Fruit fly (Drosophila melanogaster) whole organism, wandering third instar larva: ENCODE measurements around the gene CG42240.
A peak's percentile ranks its signal among the peaks of the same experiment; 100 is the strongest.

Experiments used
- Abd-B ChIP-seq: fragments of >200 bp; optimal IDR thresholded peaks from 2 replicates; lab custom pipeline; 2017; ENCODE audit warnings: missing biosample characterization, missing genetic modification characterization
- CG32264 ChIP-seq: fragments of 200-800 bp; sonication (Bioruptor generic); optimal IDR thresholded peaks from 2 replicates; lab custom pipeline; 2016; ENCODE audit warnings: missing biosample characterization, missing genetic modification characterization
- CG9705 ChIP-seq: fragments of 200-800 bp; sonication (Bioruptor generic); optimal IDR thresholded peaks from 2 replicates; lab custom pipeline; 2018; ENCODE audit warnings: missing biosample characterization, mild to moderate bottlenecking, missing genetic modification characterization
- CrebA ChIP-seq: fragments of 200-800 bp; sonication (Bioruptor generic); optimal IDR thresholded peaks from 2 replicates; lab custom pipeline; 2016; ENCODE audit warnings: missing biosample characterization, mild to moderate bottlenecking, missing genetic modification characterization, borderline replicate concordance
- Dfd ChIP-seq: fragments of >200 bp; optimal IDR thresholded peaks from 2 replicates; lab custom pipeline; 2017; ENCODE audit warnings: missing biosample characterization, missing genetic modification characterization
- GATAd ChIP-seq: sonication (Bioruptor generic); optimal IDR thresholded peaks from 2 replicates; lab custom pipeline; 2016; ENCODE audit warnings: missing biosample characterization, missing genetic modification characterization
- HLH106 ChIP-seq: fragments of 200-800 bp; optimal IDR thresholded peaks from 3 replicates; lab custom pipeline; 2019; ENCODE audit warnings: missing biosample characterization, mild to moderate bottlenecking, missing genetic modification characterization, moderate library complexity
- Hnf4 ChIP-seq: fragments of 200-800 bp; sonication (Bioruptor generic); optimal IDR thresholded peaks from 2 replicates; lab custom pipeline; 2016; ENCODE audit warnings: missing biosample characterization, mild to moderate bottlenecking, missing genetic modification characterization
- Hr78 ChIP-seq: fragments of >200 bp; optimal IDR thresholded peaks from 2 replicates; lab custom pipeline; 2017; ENCODE audit warnings: missing biosample characterization, missing genetic modification characterization
- Hr83 ChIP-seq: fragments of 200-300 bp; sonication (Bioruptor generic); optimal IDR thresholded peaks from 2 replicates; lab custom pipeline; 2016; ENCODE audit warnings: missing biosample characterization, mild to moderate bottlenecking, missing genetic modification characterization, moderate library complexity; ENCODE audit not compliant: poor library complexity, severe bottlenecking
- Jra ChIP-seq: sonication (Bioruptor generic); optimal IDR thresholded peaks from 2 replicates; lab custom pipeline; 2016; ENCODE audit warnings: missing biosample characterization, missing genetic modification characterization
- Mio ChIP-seq: sonication (Bioruptor generic); optimal IDR thresholded peaks from 2 replicates; lab custom pipeline; 2016; ENCODE audit warnings: missing biosample characterization, missing genetic modification characterization
- Myc ChIP-seq: fragments of >200 bp; optimal IDR thresholded peaks from 2 replicates; lab custom pipeline; 2017
- N ChIP-seq: fragments of >200 bp; optimal IDR thresholded peaks from 2 replicates; lab custom pipeline; 2018; ENCODE audit warnings: missing biosample characterization, missing external identifiers, missing genetic modification characterization
- Rel ChIP-seq, 2 experiments: fragments of 200-800 bp; sonication (Bioruptor generic) in 1 of 2; optimal IDR thresholded peaks; 2 replicates in 1 of 2; 3 replicates in 1 of 2; lab custom pipeline; 2016 to 2019; ENCODE audit warnings: mild to moderate bottlenecking in 2 of 2, missing biosample characterization in 2 of 2, missing genetic modification characterization in 2 of 2, moderate library complexity in 1 of 2
- Sp1 ChIP-seq: fragments of 200-800 bp; sonication (Bioruptor generic); optimal IDR thresholded peaks from 3 replicates; lab custom pipeline; 2019; ENCODE audit warnings: missing biosample characterization, mild to moderate bottlenecking, missing genetic modification characterization, moderate library complexity
- Vsx2 ChIP-seq: fragments of 200-300, 225-300 bp; sonication (Bioruptor generic); optimal IDR thresholded peaks from 2 replicates; lab custom pipeline; 2018; ENCODE audit warnings: missing biosample characterization, missing genetic modification characterization; ENCODE audit not compliant: partially characterized antibody
- brk ChIP-seq: fragments of 200-800 bp; sonication (Bioruptor generic); optimal IDR thresholded peaks from 2 replicates; lab custom pipeline; 2016; ENCODE audit warnings: missing biosample characterization, mild to moderate bottlenecking, missing genetic modification characterization
- dl ChIP-seq, 2 experiments: fragments of 175-275, 200-275 bp in 1 of 2; fragments of 200-275 bp in 1 of 2; sonication (Bioruptor generic); optimal IDR thresholded peaks; lab custom pipeline; 2018; ENCODE audit warnings: mild to moderate bottlenecking in 2 of 2, missing biosample characterization in 2 of 2, missing genetic modification characterization in 2 of 2, moderate library complexity in 2 of 2; ENCODE audit not compliant: partially characterized antibody in 2 of 2, insufficient read depth in 1 of 2
- dmrt93B ChIP-seq: fragments of 200-800 bp; sonication (Bioruptor generic); optimal IDR thresholded peaks from 2 replicates; lab custom pipeline; 2018; ENCODE audit warnings: missing biosample characterization, mild to moderate bottlenecking, missing genetic modification characterization
- dsf ChIP-seq: sonication (Bioruptor generic); optimal IDR thresholded peaks from 2 replicates; lab custom pipeline; 2016; ENCODE audit warnings: missing biosample characterization, missing genetic modification characterization, borderline replicate concordance
- ey ChIP-seq: fragments of 200-800 bp; sonication (Bioruptor generic); optimal IDR thresholded peaks from 2 replicates; lab custom pipeline; 2016; ENCODE audit warnings: missing biosample characterization, missing genetic modification characterization
- foxo ChIP-seq, 2 experiments: fragments of 200-800 bp; sonication (Bioruptor generic); optimal IDR thresholded peaks; 2 replicates in 1 of 2; 3 replicates in 1 of 2; lab custom pipeline; 2016 to 2017; ENCODE audit warnings: missing biosample characterization in 2 of 2, missing genetic modification characterization in 2 of 2
- fru ChIP-seq: fragments of 200-800 bp; sonication (Bioruptor generic); optimal IDR thresholded peaks from 3 replicates; lab custom pipeline; 2016; ENCODE audit warnings: missing biosample characterization, mild to moderate bottlenecking, missing genetic modification characterization
- h ChIP-seq: fragments of 200-800 bp; sonication (Bioruptor generic); optimal IDR thresholded peaks from 3 replicates; lab custom pipeline; 2016; ENCODE audit warnings: missing biosample characterization, mild to moderate bottlenecking, missing genetic modification characterization
- jim ChIP-seq: fragments of 175-275, 200-325 bp; sonication (Bioruptor generic); optimal IDR thresholded peaks from 2 replicates; lab custom pipeline; 2016; ENCODE audit warnings: missing biosample characterization, mild to moderate bottlenecking, missing genetic modification characterization
- lola ChIP-seq: fragments of >200 bp; optimal IDR thresholded peaks from 2 replicates; lab custom pipeline; 2017; ENCODE audit warnings: missing biosample characterization, missing genetic modification characterization
- pan ChIP-seq: fragments of >200 bp; optimal IDR thresholded peaks from 2 replicates; lab custom pipeline; 2017
- psq ChIP-seq: fragments of 200-800 bp; sonication (Bioruptor generic); optimal IDR thresholded peaks from 3 replicates; lab custom pipeline; 2017; ENCODE audit warnings: missing biosample characterization, mild to moderate bottlenecking, missing genetic modification characterization, moderate library complexity
- rgr ChIP-seq: fragments of 200-800 bp; sonication (Bioruptor generic); optimal IDR thresholded peaks from 3 replicates; lab custom pipeline; 2016; ENCODE audit warnings: missing biosample characterization, mild to moderate bottlenecking, missing genetic modification characterization
- sage ChIP-seq: fragments of 200-800 bp; sonication (Bioruptor generic); optimal IDR thresholded peaks from 2 replicates; lab custom pipeline; 2016; ENCODE audit warnings: missing biosample characterization, mild to moderate bottlenecking, missing genetic modification characterization
- sv ChIP-seq: fragments of 200-800 bp; sonication (Bioruptor generic); optimal IDR thresholded peaks from 3 replicates; lab custom pipeline; 2016; ENCODE audit warnings: missing biosample characterization, missing genetic modification characterization
- tai ChIP-seq: sonication (Bioruptor generic); optimal IDR thresholded peaks from 2 replicates; lab custom pipeline; 2016; ENCODE audit warnings: missing biosample characterization, missing genetic modification characterization
- usp ChIP-seq: fragments of >200 bp; optimal IDR thresholded peaks from 2 replicates; lab custom pipeline; 2017; ENCODE audit warnings: missing biosample characterization, missing genetic modification characterization

CG42240 gene

DNA sequence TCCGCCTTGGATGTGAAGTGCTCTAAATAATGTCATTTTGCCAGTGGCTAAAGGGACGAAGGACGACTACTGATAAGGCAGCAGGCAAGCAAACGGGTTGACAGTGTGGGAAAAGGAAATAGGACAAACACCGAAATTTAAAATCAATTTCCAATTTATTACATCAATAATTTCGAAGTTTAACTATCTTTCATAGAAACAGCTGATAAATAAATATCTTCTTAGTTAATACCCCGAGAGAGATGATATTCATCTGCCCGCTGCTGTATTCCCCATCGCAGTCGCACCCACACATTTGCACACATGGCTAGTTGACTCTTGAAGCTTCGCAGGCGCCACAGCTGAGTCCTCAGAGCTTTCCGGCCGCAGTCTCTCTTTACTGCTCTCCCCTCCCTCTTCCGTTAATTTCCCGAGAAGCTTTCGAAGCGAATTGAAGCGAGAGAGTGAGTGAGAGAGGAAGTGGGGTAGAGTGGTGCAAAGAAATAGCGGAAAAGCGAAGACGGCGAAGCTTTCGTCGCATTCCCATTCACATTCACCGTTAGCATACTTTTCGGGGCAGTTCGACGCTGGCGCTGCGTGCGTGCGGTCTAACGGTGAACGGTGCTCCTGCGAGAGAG is 13.7 kb upstream of the CG42240 start (continued):
- no peak for TF ChIP-seq Hnf4 (GFP tag; lab: Kevin White, UChicago)
- TF ChIP-seq tai (GFP tag; lab: Kevin White, UChicago), result no peak
- TF ChIP-seq Hr83, result no peak
- peak; percentile 53 for TF ChIP-seq sv (GFP tag; lab: Kevin White, UChicago)
- no peak for TF ChIP-seq jim
- peak; percentile 21 for TF ChIP-seq fru
- TF ChIP-seq GATAd (GFP tag; lab: Kevin White, UChicago), result no peak
- no peak for TF ChIP-seq Vsx2 (GFP tag; lab: Kevin White, UChicago)
- no peak for TF ChIP-seq CG9705 (GFP tag; lab: Kevin White, UChicago)
- no peak for TF ChIP-seq Hr78
- peak; percentile 41 for TF ChIP-seq HLH106 (tag; lab: Kevin White, UChicago)
- no peak for TF ChIP-seq lola
- no peak for TF ChIP-seq CG32264
- TF ChIP-seq rgr (GFP tag; lab: Kevin White, UChicago), result no peak

DNA sequence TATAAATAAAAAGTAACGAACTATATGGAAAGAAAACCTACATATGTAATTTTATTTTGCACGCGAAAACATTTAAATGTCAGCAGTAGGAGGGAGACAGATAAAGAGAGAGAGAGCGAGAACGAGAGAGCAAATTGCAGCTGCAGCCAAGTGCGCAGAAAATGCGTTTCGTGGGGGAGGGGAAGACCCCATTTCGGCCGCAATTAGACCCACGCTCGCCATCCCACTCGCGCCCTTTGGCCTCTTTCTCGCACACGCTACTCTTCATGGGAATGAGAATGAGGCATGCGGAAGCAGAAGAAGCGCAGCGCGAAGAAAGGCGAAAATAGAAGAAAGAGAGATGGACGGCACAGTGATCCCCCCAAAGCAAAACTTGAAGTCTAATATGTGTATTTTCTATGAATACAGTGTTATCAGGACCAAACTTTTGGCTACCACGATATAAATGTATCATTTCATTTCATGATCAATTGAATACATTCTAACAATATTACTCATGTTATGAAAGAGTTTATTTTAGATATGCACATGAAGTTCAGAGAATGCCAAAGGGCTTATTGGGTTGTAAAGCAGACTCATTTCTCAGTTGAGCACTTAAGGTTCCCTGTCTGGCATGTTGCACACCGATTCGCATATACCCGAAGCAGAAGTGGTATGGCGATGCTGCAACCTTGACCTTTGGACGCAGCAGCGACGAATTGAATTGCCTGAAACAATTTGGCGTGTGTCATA is 2.5 kb downstream of the CG42240 start:
- TF ChIP-seq Sp1 (GFP tag; lab: Kevin White, UChicago) (no peak), dmrt93B (GFP tag; lab: Kevin White, UChicago) (no peak), sv (GFP tag; lab: Kevin White, UChicago) (no peak), Jra (no peak), h (no peak), Hr78 (no peak), foxo (GFP tag; optimal IDR thresholded peaks at IDR 0.05; lab: Kevin White, UChicago) (peak in 1 of 2 experiments; percentile 15), lola (no peak), pan (lab: Kevin White, UChicago) (no peak), Hr83 (no peak), dsf (no peak), Dfd (GFP tag; lab: Kevin White, UChicago) (no peak), Mio (GFP tag; lab: Kevin White, UChicago) (no peak), tai (GFP tag; lab: Kevin White, UChicago) (no peak), CG9705 (GFP tag; lab: Kevin White, UChicago) (no peak), Myc (lab: Kevin White, UChicago) (no peak), dl (GFP tag; optimal IDR thresholded peaks at IDR 0.05; lab: Kevin White, UChicago; ENCODE audit: insufficient read depth in 1 of 2, partially characterized antibody in 2 of 2) (no peak), psq (GFP tag; lab: Kevin White, UChicago) (no peak), rgr (GFP tag; lab: Kevin White, UChicago) (peak; percentile 2), ey (GFP tag; lab: Kevin White, UChicago) (peak; percentile 4), CG32264 (no peak), jim (no peak), brk (no peak), usp (no peak), Hnf4 (GFP tag; lab: Kevin White, UChicago) (no peak), Rel (GFP tag; optimal IDR thresholded peaks at IDR 0.05; lab: Kevin White, UChicago) (no peak), Rel (tag; optimal IDR thresholded peaks at IDR 0.05; lab: Kevin White, UChicago) (peak; percentile 93), GATAd (GFP tag; lab: Kevin White, UChicago) (no peak)

DNA sequence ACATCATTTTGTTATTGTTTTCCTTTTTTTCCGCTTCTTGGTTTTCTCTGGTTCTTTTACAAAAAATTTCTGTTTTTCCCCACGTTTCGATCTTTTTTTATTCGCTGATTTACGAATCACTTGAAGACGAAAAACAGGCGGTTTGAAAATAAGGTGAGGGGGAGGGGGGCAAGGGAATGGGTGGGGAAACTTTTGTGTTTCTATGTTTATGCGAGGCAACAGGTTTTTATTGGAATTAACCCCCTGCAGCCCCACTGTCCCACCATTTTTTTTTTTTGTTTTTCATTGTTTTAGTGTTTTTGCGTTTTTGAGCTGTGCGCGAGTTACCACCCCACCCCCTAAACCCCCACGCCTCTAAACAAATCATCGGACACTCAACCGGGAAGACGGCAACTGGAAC is 4.3 kb downstream of the CG42240 start:
- no peak for TF ChIP-seq N (GFP tag; lab: Kevin White, UChicago)
- TF ChIP-seq Rel (GFP tag; optimal IDR thresholded peaks at IDR 0.05; lab: Kevin White, UChicago), result no peak
- peak; percentile 85 for TF ChIP-seq Rel (tag; optimal IDR thresholded peaks at IDR 0.05; lab: Kevin White, UChicago)

DNA sequence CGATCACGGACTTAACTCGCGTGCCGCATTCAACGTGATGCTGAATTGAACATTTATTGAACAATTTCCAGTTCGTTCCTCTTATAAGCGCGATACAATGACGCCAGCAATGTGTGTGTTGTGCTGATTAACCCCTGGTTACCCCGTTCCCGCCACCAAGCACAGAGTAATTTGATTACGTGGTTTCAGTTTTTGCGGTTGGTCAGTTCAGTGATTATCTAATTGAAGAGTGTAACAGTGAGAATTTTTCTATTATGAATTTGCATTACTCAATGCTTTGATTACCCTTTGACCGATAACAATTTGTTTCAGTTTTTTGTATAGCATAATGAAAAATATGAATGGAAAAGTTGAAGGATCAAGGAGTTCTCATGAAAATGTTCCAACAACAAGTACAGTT is 7.1 kb downstream of the CG42240 start, which contains the start of gene CG3842:
Gene CG3842, plus strand, starts transcription at position 61 of the 400 bp plus-strand sequence.
- TF ChIP-seq dmrt93B (GFP tag; lab: Kevin White, UChicago), result no peak
- TF ChIP-seq Abd-B (GFP tag; lab: Kevin White, UChicago), result no peak
- TF ChIP-seq Mio (GFP tag; lab: Kevin White, UChicago), result no peak
- TF ChIP-seq jim, result no peak
- no peak for TF ChIP-seq sage (GFP tag; lab: Kevin White, UChicago)
- no peak for TF ChIP-seq sv (GFP tag; lab: Kevin White, UChicago)
- no peak for TF ChIP-seq tai (GFP tag; lab: Kevin White, UChicago)
- TF ChIP-seq CrebA (GFP tag; lab: Kevin White, UChicago), result no peak
- no peak for TF ChIP-seq dsf
- TF ChIP-seq Hnf4 (GFP tag; lab: Kevin White, UChicago), result no peak
- TF ChIP-seq pan (lab: Kevin White, UChicago), result no peak
- no peak for TF ChIP-seq foxo (GFP tag; optimal IDR thresholded peaks at IDR 0.05; lab: Kevin White, UChicago)
- TF ChIP-seq CG32264, result no peak
- no peak for TF ChIP-seq Jra
- no peak for TF ChIP-seq psq (GFP tag; lab: Kevin White, UChicago)
- TF ChIP-seq fru, result no peak
- TF ChIP-seq h, result no peak
- TF ChIP-seq brk, result no peak
- no peak for TF ChIP-seq usp
